Worm (Caenorhabditis elegans) whole organism, L1 larva: ENCODE results near the gene eif-2D.

Source experiments
- C16A3.4 ChIP-seq: fragments of 150-350 bp; optimal IDR thresholded peaks from 2 replicates; lab custom pipeline; 2014; ENCODE audit warnings: missing biosample characterization, missing genetic modification characterization
- F16B12.6 ChIP-seq: fragments of 150-350 bp; optimal IDR thresholded peaks from 2 replicates; lab custom pipeline; 2014; ENCODE audit warnings: missing biosample characterization, missing genetic modification characterization
- Y116A8C.19 ChIP-seq: sonication (generic microtip); optimal IDR thresholded peaks from 2 replicates; lab custom pipeline; 2016; ENCODE audit warnings: missing compliant biosample characterization, missing genetic modification characterization, borderline replicate concordance
- ama-1 ChIP-seq: fragments of 150-350 bp; optimal IDR thresholded peaks from 2 replicates; lab custom pipeline; 2014
- ceh-8 ChIP-seq: fragments of 200-800 bp; sonication (Bioruptor generic); optimal IDR thresholded peaks from 2 replicates; lab custom pipeline; 2018; ENCODE audit warnings: mild to moderate bottlenecking, missing genetic modification characterization, moderate library complexity, missing compliant biosample characterization
- ceh-82 ChIP-seq, 3 experiments: fragments of 150-350 bp in 1 of 3; sonication (generic microtip) in 2 of 3; optimal IDR thresholded peaks; 2 replicates each; lab custom pipeline; 2014 to 2017; ENCODE audit warnings: missing biosample characterization in 3 of 3, missing genetic modification characterization in 3 of 3
- dpl-1 ChIP-seq, 3 experiments: fragments of 150-350 bp in 2 of 3; sonication (generic microtip) in 1 of 3; optimal IDR thresholded peaks; 2 replicates each; lab custom pipeline; 2014 to 2017; ENCODE audit warnings: missing biosample characterization in 3 of 3, missing genetic modification characterization in 3 of 3, missing genetic modification reagents in 3 of 3
- dsc-1 ChIP-seq: sonication (generic microtip); optimal IDR thresholded peaks from 2 replicates; lab custom pipeline; 2016; ENCODE audit warnings: mild to moderate bottlenecking, missing genetic modification characterization, missing compliant biosample characterization
- efl-1 ChIP-seq, 4 experiments: fragments of 150-350 bp; optimal IDR thresholded peaks in 3 of 4; peaks in 1 of 4; 1 replicate in 1 of 4; 2 replicates in 3 of 4; lab custom pipeline; 2014; ENCODE audit warnings: missing biosample characterization in 2 of 4, missing genetic modification characterization in 2 of 4, missing genetic modification reagents in 2 of 4
- efl-3 ChIP-seq: fragments of 200-800 bp; sonication (Bioruptor generic); optimal IDR thresholded peaks from 2 replicates; lab custom pipeline; 2018; ENCODE audit warnings: mild to moderate bottlenecking, missing genetic modification characterization, missing compliant biosample characterization
- egl-13 ChIP-seq: sonication (generic microtip); optimal IDR thresholded peaks from 2 replicates; lab custom pipeline; 2016; ENCODE audit warnings: missing genotype, missing genetic modification reagents, missing genetic modification characterization, missing compliant biosample characterization
- elt-3 ChIP-seq, 6 experiments: fragments of 150-350 bp in 1 of 6; sonication (generic microtip); optimal IDR thresholded peaks; 2 replicates each; lab custom pipeline; 2017 to 2018; ENCODE audit warnings: missing biosample characterization in 6 of 6, missing genetic modification characterization in 6 of 6, inconsistent platforms in 1 of 6
- fkh-10 ChIP-seq: sonication (generic microtip); optimal IDR thresholded peaks from 2 replicates; lab custom pipeline; 2017; ENCODE audit warnings: missing biosample characterization, missing genetic modification reagents, missing genetic modification characterization
- fkh-8 ChIP-seq: sonication (generic microtip); optimal IDR thresholded peaks from 2 replicates; lab custom pipeline; 2016; ENCODE audit warnings: mild to moderate bottlenecking, missing genetic modification characterization, missing compliant biosample characterization
- fos-1 ChIP-seq: fragments of 150-350 bp; optimal IDR thresholded peaks from 2 replicates; lab custom pipeline; 2014; ENCODE audit warnings: missing biosample characterization, missing genetic modification characterization
- hlh-17 ChIP-seq: fragments of 200-800 bp; sonication (Bioruptor generic); optimal IDR thresholded peaks from 2 replicates; lab custom pipeline; 2018; ENCODE audit warnings: missing genetic modification characterization, mild to moderate bottlenecking, missing compliant biosample characterization, moderate library complexity, borderline replicate concordance
- hpl-2 ChIP-seq: fragments of 150-350 bp; optimal IDR thresholded peaks from 2 replicates; lab custom pipeline; 2014; ENCODE audit warnings: missing biosample characterization, missing genetic modification reagents, missing genetic modification characterization
- irx-1 ChIP-seq: sonication (generic microtip); optimal IDR thresholded peaks from 2 replicates; lab custom pipeline; 2016; ENCODE audit warnings: missing genetic modification characterization, missing compliant biosample characterization
- isw-1 ChIP-seq: fragments of 200-800 bp; sonication (Bioruptor generic); IDR thresholded peaks from 2 replicates; pipeline ENCODE4 v1.3.6; 2022; ENCODE audit warnings: missing genetic modification characterization, missing compliant biosample characterization
- lin-13 ChIP-seq: fragments of 150-350 bp; optimal IDR thresholded peaks from 2 replicates; lab custom pipeline; 2014; ENCODE audit warnings: missing biosample characterization, missing genetic modification reagents, missing genetic modification characterization
- lin-14 ChIP-seq: fragments of 200-800 bp; sonication (Bioruptor generic); optimal IDR thresholded peaks from 2 replicates; lab custom pipeline; 2018; ENCODE audit warnings: mild to moderate bottlenecking, missing genetic modification characterization, moderate library complexity, missing compliant biosample characterization
- lin-15B ChIP-seq: fragments of 150-350 bp; sonication (generic microtip); optimal IDR thresholded peaks from 3 replicates; lab custom pipeline; 2014; ENCODE audit warnings: missing biosample characterization, missing genetic modification characterization
- lin-35 ChIP-seq, 2 experiments: fragments of 150-350 bp; optimal IDR thresholded peaks; 2 replicates each; lab custom pipeline; 2014; ENCODE audit warnings: missing biosample characterization in 2 of 2, missing genetic modification characterization in 2 of 2, missing genetic modification reagents in 2 of 2
- lsy-2 ChIP-seq, 2 experiments: fragments of 150-350 bp; optimal IDR thresholded peaks; 2 replicates each; lab custom pipeline; 2014; ENCODE audit warnings: missing biosample characterization in 2 of 2, missing genetic modification characterization in 2 of 2
- mab-9 ChIP-seq: fragments of 200-800 bp; sonication (Bioruptor generic); IDR thresholded peaks from 2 replicates; pipeline ENCODE4 v1.3.6; 2022; ENCODE audit warnings: missing genetic modification reagents, missing genetic modification characterization, missing compliant biosample characterization
- mep-1 ChIP-seq: fragments of 150-350 bp; optimal IDR thresholded peaks from 2 replicates; lab custom pipeline; 2014; ENCODE audit warnings: missing biosample characterization, missing genetic modification characterization
- nhr-47 ChIP-seq: sonication (generic microtip); optimal IDR thresholded peaks from 2 replicates; lab custom pipeline; 2016; ENCODE audit warnings: mild to moderate bottlenecking, missing genetic modification characterization, moderate library complexity, missing compliant biosample characterization
- nhr-71 ChIP-seq: sonication (generic microtip); optimal IDR thresholded peaks from 2 replicates; lab custom pipeline; 2016; ENCODE audit warnings: mild to moderate bottlenecking, missing genetic modification characterization, moderate library complexity, missing compliant biosample characterization
- nhr-77 ChIP-seq: fragments of 150-350 bp; optimal IDR thresholded peaks from 2 replicates; lab custom pipeline; 2014; ENCODE audit warnings: missing biosample characterization, missing genetic modification characterization
- nhr-85 ChIP-seq: sonication (generic microtip); peaks from one replicate; lab custom pipeline; 2016; ENCODE audit warnings: missing genetic modification characterization, inconsistent platforms, missing compliant biosample characterization
- nhr-90 ChIP-seq: sonication (generic microtip); optimal IDR thresholded peaks from 2 replicates; lab custom pipeline; 2016; ENCODE audit warnings: mild to moderate bottlenecking, missing genetic modification characterization, missing compliant biosample characterization; ENCODE audit not compliant: poor library complexity
- pag-3 ChIP-seq: sonication (generic microtip); optimal IDR thresholded peaks from 2 replicates; lab custom pipeline; 2017; ENCODE audit warnings: missing genetic modification characterization, mild to moderate bottlenecking, missing compliant biosample characterization, antibody characterized with exemption, borderline replicate concordance; ENCODE audit not compliant: insufficient read depth
- skn-1 ChIP-seq: fragments of 150-350 bp; optimal IDR thresholded peaks from 2 replicates; lab custom pipeline; 2014; ENCODE audit warnings: missing biosample characterization, missing genetic modification characterization
- snpc-4 ChIP-seq: fragments of 150-350 bp; optimal IDR thresholded peaks from 2 replicates; lab custom pipeline; 2014; ENCODE audit warnings: missing biosample characterization, missing genetic modification characterization
- snu-23 ChIP-seq: sonication (generic microtip); optimal IDR thresholded peaks from 2 replicates; lab custom pipeline; 2016; ENCODE audit warnings: missing genetic modification characterization, missing compliant biosample characterization
- sptf-1 ChIP-seq: fragments of 150-350 bp; optimal IDR thresholded peaks from 2 replicates; lab custom pipeline; 2014; ENCODE audit warnings: missing biosample characterization, missing genetic modification characterization
- swsn-7 ChIP-seq: sonication (generic microtip); optimal IDR thresholded peaks from 2 replicates; lab custom pipeline; 2016; ENCODE audit warnings: missing genetic modification characterization, missing compliant biosample characterization
- tbx-2 ChIP-seq: sonication (generic microtip); optimal IDR thresholded peaks from 2 replicates; lab custom pipeline; 2016; ENCODE audit warnings: missing genetic modification characterization, missing compliant biosample characterization
- unc-130 ChIP-seq: fragments of 150-350 bp; optimal IDR thresholded peaks from 2 replicates; lab custom pipeline; 2017; ENCODE audit warnings: missing biosample characterization, missing genetic modification characterization, inconsistent platforms
- unc-30 ChIP-seq: sonication (generic microtip); optimal IDR thresholded peaks from 2 replicates; lab custom pipeline; 2017; ENCODE audit warnings: missing biosample characterization, missing genetic modification characterization
- unc-86 ChIP-seq: sonication (generic microtip); optimal IDR thresholded peaks from 2 replicates; lab custom pipeline; 2016; ENCODE audit warnings: missing genetic modification characterization, missing compliant biosample characterization
- vab-15 ChIP-seq: sonication (generic microtip); optimal IDR thresholded peaks from 2 replicates; lab custom pipeline; 2017; ENCODE audit warnings: missing genotype, mild to moderate bottlenecking, missing genetic modification characterization, missing compliant biosample characterization
- xbp-1 ChIP-seq: sonication (generic microtip); optimal IDR thresholded peaks from 2 replicates; lab custom pipeline; 2016; ENCODE audit warnings: missing genetic modification characterization, missing compliant biosample characterization
- zag-1 ChIP-seq: fragments of 150-350 bp; optimal IDR thresholded peaks from 2 replicates; lab custom pipeline; 2014; ENCODE audit warnings: missing biosample characterization, missing genetic modification characterization
- zip-4 ChIP-seq: fragments of 200-800 bp; sonication (Bioruptor generic); optimal IDR thresholded peaks from 2 replicates; lab custom pipeline; 2018; ENCODE audit warnings: mild to moderate bottlenecking, missing genetic modification characterization, moderate library complexity, missing compliant biosample characterization
- ztf-11 ChIP-seq, 2 experiments: sonication (generic microtip); optimal IDR thresholded peaks; 2 replicates each; lab custom pipeline; 2016 to 2017; ENCODE audit warnings: missing genetic modification characterization in 2 of 2, missing biosample characterization in 1 of 2, missing compliant biosample characterization in 1 of 2

The eif-2D gene

ce11 chrII:5717831-5718230 lies 26.3 kb downstream of the eif-2D start, which contains the start of gene zipt-3:
Gene zipt-3, plus strand, starts transcription at chrII:5718131.
- TF ChIP-seq hpl-2 (GFP tag; lab: Kevin White, UChicago) (no peak), C16A3.4 (tag; lab: Kevin White, UChicago) (no peak), zag-1 (tag; lab: Kevin White, UChicago) (no peak), fos-1 (tag; lab: Kevin White, UChicago) (no peak), ztf-11 (tag; optimal IDR thresholded peaks at IDR 0.05; lab: Kevin White, UChicago) (no peak)

DNA sequence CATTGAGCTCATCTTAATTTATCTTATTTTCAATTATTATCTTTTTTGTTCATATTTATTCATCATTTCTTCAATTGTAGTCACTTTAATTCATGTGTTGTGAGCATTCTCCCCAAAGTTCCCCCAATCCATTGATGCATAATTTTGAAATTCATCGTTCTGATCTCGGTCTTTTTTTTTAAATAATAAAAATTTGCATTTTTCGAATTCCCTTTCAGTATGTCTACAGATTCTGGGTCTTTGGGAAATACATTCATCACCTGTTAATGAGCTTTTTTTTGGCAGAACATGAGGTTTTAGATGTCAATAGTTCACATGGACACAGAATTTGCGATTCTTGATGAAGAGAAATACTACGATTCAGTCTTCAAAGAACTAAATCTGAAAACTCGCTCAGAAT lies 28.3 kb downstream of the eif-2D start, which contains the start of gene damt-1:
TSS of gene damt-1 (plus strand) at position 301 of the 400 bp plus-strand sequence.
- TF ChIP-seq hpl-2 (GFP tag; lab: Kevin White, UChicago) (no peak), sptf-1 (tag; lab: Kevin White, UChicago) (no peak), fos-1 (tag; lab: Kevin White, UChicago) (no peak), lin-15B (tag; lab: Kevin White, UChicago) (no peak), lsy-2 (tag; optimal IDR thresholded peaks at IDR 0.05; lab: Kevin White, UChicago) (no peak), ama-1 (lab: Kevin White, UChicago) (no peak), isw-1 (GFP tag; lab: Robert Waterston, UW) (no peak), egl-13 (tag; lab: Kevin White, UChicago) (no peak), snpc-4 (tag; lab: Kevin White, UChicago) (no peak), elt-3 (tag; optimal IDR thresholded peaks at IDR 0.05; lab: Kevin White, UChicago) (no peak), xbp-1 (no peak), zip-4 (no peak)

DNA sequence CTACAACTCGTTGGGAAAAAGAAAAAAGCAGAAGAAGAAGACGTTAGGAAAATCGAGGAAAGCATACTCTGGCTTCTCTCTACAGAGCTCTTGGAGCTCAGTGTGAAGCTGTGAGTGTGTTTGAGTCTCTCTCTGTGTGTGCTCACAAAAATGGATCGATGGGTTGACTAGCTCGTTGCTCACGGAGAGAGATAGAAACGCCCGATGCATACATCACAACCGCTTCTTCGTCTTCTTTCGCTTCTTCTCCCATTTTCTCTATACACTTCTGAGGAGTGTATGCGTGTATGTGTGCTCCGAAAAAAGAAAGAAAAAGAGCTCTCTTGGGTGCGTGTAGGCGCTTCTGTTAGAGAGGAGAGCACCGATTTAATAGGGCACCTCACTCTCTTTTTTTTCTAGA lies 33.6 kb downstream of the eif-2D start:
- TF ChIP-seq unc-86 (tag; lab: Kevin White, UChicago) (peak; percentile 67), nhr-90 (tag; lab: Kevin White, UChicago) (no peak), lin-15B (tag; lab: Kevin White, UChicago) (peak; percentile 15), efl-3 (GFP tag; lab: Kevin White, UChicago) (no peak), snu-23 (GFP tag; lab: Kevin White, UChicago) (peak; percentile 61), tbx-2 (tag; lab: Kevin White, UChicago) (peak; percentile 36), unc-130 (tag; lab: Kevin White, UChicago) (no peak), C16A3.4 (tag; lab: Kevin White, UChicago) (peak; percentile 42), unc-30 (tag; lab: Kevin White, UChicago) (no peak), nhr-77 (tag; lab: Kevin White, UChicago) (peak; percentile 1), isw-1 (GFP tag; lab: Robert Waterston, UW) (peak; percentile 58), lin-14 (GFP tag; lab: Kevin White, UChicago) (peak; percentile 93), nhr-85 (tag; lab: Kevin White, UChicago) (no peak), fos-1 (tag; lab: Kevin White, UChicago) (peak; percentile 64), hlh-17 (GFP tag; lab: Kevin White, UChicago) (no peak), lin-35 (GFP tag; optimal IDR thresholded peaks at IDR 0.05; lab: Kevin White, UChicago) (peak in 1 of 2 experiments; percentile 67), efl-1 (optimal IDR thresholded peaks at IDR 0.05; lab: Kevin White, UChicago) (peak; percentile 15 to 37), efl-1 (GFP tag; optimal IDR thresholded peaks at IDR 0.05 in 1 of 2; lab: Kevin White, UChicago) (no peak), swsn-7 (tag; lab: Kevin White, UChicago) (peak; percentile 65), skn-1 (tag; lab: Kevin White, UChicago) (peak; percentile 33), lsy-2 (tag; optimal IDR thresholded peaks at IDR 0.05; lab: Kevin White, UChicago) (peak in 1 of 2 experiments; percentile 71), vab-15 (tag; lab: Kevin White, UChicago) (no peak), nhr-71 (tag; lab: Kevin White, UChicago) (peak; percentile 48), egl-13 (tag; lab: Kevin White, UChicago) (peak; percentile 60), zip-4 (no peak), mep-1 (tag; lab: Kevin White, UChicago) (peak; percentile 46), fkh-8 (tag; lab: Kevin White, UChicago) (peak; percentile 95), lin-13 (peak; percentile 49), ceh-82 (tag; optimal IDR thresholded peaks at IDR 0.05; lab: Kevin White, UChicago) (peak in 2 of 3 experiments; percentile 35 to 86), dsc-1 (tag; lab: Kevin White, UChicago) (peak; percentile 0), fkh-10 (GFP tag; lab: Kevin White, UChicago) (peak; percentile 85), zag-1 (tag; lab: Kevin White, UChicago) (peak; percentile 70), irx-1 (tag; lab: Kevin White, UChicago) (peak; percentile 5), dpl-1 (GFP tag; optimal IDR thresholded peaks at IDR 0.05; lab: Kevin White, UChicago) (peak in 1 of 3 experiments; percentile 39), mab-9 (GFP tag; lab: Robert Waterston, UW) (0 out of 2 replicates have a peak, but pooled peaks have one; percentile 25), nhr-47 (tag; lab: Kevin White, UChicago) (peak; percentile 51), F16B12.6 (tag; lab: Kevin White, UChicago) (peak; percentile 6), ceh-8 (GFP tag; lab: Kevin White, UChicago) (peak; percentile 38), Y116A8C.19 (tag; lab: Kevin White, UChicago) (no peak), pag-3 (tag; lab: Kevin White, UChicago) (no peak)
